Worm (Caenorhabditis elegans): ENCODE data around the gene Y57A10C.1.

The Y57A10C.1 gene

DNA sequence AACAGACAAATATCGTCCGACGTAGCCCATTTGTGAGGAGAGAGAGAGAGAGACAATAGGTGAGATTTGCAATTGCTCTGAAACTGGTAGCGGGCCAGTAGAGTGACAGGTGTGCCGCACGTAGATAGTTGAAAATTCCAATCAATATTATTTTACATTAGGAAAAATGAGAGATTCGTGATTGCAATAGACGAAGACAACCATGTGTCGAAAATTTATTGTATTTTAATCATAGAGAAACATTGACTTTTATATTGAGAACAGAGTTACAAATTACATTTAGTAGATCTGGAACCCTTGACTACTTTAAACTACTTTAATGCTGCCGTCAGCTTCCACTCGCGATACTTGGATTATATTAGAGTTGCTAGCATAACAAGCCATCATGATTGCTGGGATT, at the start of gene Y57A10C.1:
TSS of gene Y57A10C.1 (minus strand) at position 101 of the 400 bp plus-strand sequence.
- TF ChIP-seq tab-1 (GFP tag; IDR thresholded peaks at IDR 0.05) = no peak

DNA sequence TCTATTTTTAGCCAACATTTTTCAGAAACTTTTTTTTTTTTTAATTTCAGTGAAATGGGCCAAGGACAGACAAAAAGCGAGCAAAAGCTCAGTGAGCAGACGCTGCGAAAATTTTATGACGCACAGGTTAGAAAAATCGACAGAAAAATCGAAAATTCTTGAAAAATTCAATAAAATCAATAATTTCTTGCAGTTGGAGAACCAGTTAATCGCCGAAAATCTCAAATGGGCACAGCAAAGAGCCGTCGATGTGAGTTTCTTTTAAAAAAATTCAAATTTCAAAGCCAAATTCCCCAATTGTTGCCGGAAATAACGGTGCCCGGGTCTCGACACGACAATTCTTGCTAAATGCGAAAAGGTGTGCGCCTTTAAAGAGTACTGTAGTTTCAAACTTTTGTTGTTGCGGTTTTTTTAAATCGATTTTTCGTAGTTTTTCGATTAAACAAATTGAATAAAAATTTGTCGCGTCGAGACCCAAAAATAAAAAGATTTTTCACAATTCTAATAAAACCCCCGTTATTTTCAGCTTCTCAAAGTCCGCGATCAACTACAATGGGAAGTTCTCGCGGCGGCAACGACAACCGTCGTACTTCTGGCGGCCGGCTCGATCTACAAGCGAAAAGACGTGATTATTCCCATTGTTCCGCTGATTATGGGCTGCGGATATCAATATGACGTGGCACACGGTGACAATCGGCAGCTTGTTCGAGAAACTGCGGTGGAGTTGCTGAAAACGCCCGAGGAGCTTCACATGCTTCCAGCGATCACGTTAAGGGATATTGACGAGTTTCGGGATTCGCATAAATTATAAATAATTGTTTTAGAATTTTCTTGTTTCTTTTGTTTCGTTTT, 48.5 kb upstream of the Y57A10C.1 start, which contains the start of gene tag-280:
TSS of gene tag-280 (plus strand) at position 51 of the 852 bp plus-strand sequence.
- TF ChIP-seq cog-1 (tag; optimal IDR thresholded peaks at IDR 0.05) = no peak
- TF ChIP-seq flt-1 (GFP tag; IDR thresholded peaks at IDR 0.05) = no peak
- no peak for TF ChIP-seq T22C8.4 (GFP tag; IDR thresholded peaks at IDR 0.05)
- TF ChIP-seq ztf-23 (GFP tag; IDR thresholded peaks at IDR 0.05) = no peak
- no peak for TF ChIP-seq med-1 (GFP tag; optimal IDR thresholded peaks at IDR 0.05; ENCODE audit: insufficient read depth)
- TF ChIP-seq ref-1 (GFP tag; conservative IDR thresholded peaks at IDR 0.05) = no peak
- TF ChIP-seq ztf-29 (GFP tag; IDR thresholded peaks at IDR 0.05) = no peak
- TF ChIP-seq klf-2 (GFP tag; conservative IDR thresholded peaks at IDR 0.05) = no peak

DNA sequence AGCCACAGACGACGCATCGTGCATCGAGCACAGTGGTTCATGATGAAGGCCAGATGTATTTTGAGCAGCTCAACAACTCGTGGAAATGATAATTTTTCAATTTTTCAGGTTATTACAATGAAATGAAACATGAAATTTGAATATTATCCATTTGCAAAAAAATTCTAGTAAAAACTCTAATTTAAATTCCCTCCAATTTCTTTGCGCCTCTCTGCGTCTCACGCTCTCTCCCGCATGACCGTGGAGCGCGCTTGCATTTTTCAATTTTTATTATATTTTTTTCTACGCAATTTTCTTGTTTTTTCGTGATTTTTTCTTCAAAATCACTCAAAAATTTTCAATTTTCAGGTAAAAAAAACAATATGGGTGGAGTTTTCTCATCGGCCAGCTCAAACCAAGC, 47.1 kb upstream of the Y57A10C.1 start, which contains the start of gene tag-281:
TSS of gene tag-281 (plus strand) at position 340 of the 400 bp plus-strand sequence.
- TF ChIP-seq ztf-29 (GFP tag; IDR thresholded peaks at IDR 0.05) (no peak), tab-1 (GFP tag; IDR thresholded peaks at IDR 0.05) (no peak), flt-1 (GFP tag; IDR thresholded peaks at IDR 0.05) (no peak), ztf-23 (GFP tag; IDR thresholded peaks at IDR 0.05) (0 out of 2 replicates have a peak, but pooled peaks have one; percentile 44), cog-1 (tag; optimal IDR thresholded peaks at IDR 0.05) (peak; percentile 48), med-1 (GFP tag; optimal IDR thresholded peaks at IDR 0.05; ENCODE audit: insufficient read depth) (no peak)

DNA sequence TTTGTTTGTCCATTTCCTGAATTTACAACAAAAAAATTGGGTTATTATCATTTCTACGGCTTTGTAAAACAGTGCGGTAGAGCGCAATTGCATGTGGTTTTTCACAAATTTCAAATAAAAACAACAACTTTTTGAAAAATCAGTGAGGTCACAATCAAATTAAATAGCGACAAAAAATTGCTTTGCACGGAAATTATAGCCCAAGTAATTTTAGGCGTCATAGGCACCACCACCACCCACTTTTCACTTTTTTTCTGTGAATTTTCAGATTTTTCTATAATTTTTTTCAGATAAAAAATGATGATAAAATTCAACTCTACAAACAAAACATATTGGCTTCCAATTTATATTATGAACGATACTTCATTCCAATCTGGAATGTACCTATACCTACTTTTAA, 45.0 kb upstream of the Y57A10C.1 start, which contains the start of gene sre-38:
TSS of gene sre-38 (plus strand) at position 301 of the 400 bp plus-strand sequence.
- TF ChIP-seq ztf-29 (GFP tag; IDR thresholded peaks at IDR 0.05) (no peak), klf-2 (GFP tag; conservative IDR thresholded peaks at IDR 0.05) (no peak), flt-1 (GFP tag; IDR thresholded peaks at IDR 0.05) (no peak), ztf-23 (GFP tag; IDR thresholded peaks at IDR 0.05) (no peak), T22C8.4 (GFP tag; IDR thresholded peaks at IDR 0.05) (no peak)

DNA sequence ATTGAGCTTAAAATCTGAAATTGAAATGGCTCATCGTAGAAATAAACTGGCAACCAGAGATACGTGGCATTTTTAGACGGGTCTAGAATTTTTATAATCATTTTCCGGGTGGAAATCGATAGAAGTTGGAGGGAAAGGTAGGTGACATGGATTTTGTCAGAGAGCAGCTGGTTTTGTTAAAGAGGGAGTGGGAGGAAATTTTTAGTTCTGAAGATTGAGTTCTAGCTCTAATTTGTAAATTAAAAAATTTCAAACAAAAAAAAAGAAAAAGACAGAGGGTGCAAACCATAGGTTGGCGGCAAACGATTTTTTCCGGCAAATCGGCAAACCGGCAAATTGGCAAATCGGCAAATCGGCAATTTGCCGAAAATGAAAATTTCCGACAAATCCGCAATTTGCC, 44.3 kb upstream of the Y57A10C.1 start, which contains the start of gene sre-32:
TSS of gene sre-32 (minus strand) at position 101 of the 400 bp plus-strand sequence.
- TF ChIP-seq tab-1 (GFP tag; IDR thresholded peaks at IDR 0.05) (0 out of 2 replicates have a peak, but pooled peaks have one; percentile 42), ref-1 (GFP tag; conservative IDR thresholded peaks at IDR 0.05) (no peak)

DNA sequence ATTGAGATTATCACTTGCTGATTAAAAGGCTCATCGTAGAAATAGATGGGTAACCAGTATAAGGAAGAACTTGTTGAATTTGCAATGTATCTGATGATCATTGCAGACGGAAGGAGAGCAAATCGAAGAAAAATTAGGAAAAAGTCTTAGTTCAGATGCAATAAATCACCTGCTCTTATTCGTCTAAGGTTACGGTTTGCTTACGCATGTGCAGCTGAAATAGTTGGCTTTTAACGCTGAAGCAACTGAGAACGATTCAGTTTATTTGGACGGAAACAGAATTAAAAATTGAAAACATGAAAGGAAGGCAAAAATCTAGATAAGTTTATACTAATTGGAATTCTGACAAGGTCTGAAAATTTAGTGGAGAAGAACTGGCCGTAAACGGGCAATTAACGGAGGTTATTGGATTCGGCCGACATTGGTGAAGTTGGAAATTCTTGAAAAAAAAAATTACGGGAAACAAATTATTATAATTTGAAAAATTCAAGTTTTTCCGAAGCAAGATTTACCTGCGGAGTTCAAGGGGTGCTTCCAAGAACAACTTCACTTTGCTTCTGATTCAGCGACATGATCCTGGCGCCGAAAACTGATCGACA, 40.5 kb upstream of the Y57A10C.1 start, which contains the start of the genes sre-35 and sre-33:
TSS of gene sre-35 (minus strand) at position 101 of the 599 bp plus-strand sequence.
TSS of gene sre-33 (plus strand) at position 549 of the 599 bp plus-strand sequence.
- TF ChIP-seq tab-1 (GFP tag; IDR thresholded peaks at IDR 0.05) (no peak), ztf-29 (GFP tag; IDR thresholded peaks at IDR 0.05) (no peak), ztf-23 (GFP tag; IDR thresholded peaks at IDR 0.05) (no peak), flt-1 (GFP tag; IDR thresholded peaks at IDR 0.05) (no peak), med-1 (GFP tag; optimal IDR thresholded peaks at IDR 0.05; ENCODE audit: insufficient read depth) (no peak), klf-2 (GFP tag; conservative IDR thresholded peaks at IDR 0.05) (no peak), cog-1 (tag; optimal IDR thresholded peaks at IDR 0.05) (no peak), ref-1 (GFP tag; conservative IDR thresholded peaks at IDR 0.05) (no peak), T22C8.4 (GFP tag; IDR thresholded peaks at IDR 0.05) (no peak)

DNA sequence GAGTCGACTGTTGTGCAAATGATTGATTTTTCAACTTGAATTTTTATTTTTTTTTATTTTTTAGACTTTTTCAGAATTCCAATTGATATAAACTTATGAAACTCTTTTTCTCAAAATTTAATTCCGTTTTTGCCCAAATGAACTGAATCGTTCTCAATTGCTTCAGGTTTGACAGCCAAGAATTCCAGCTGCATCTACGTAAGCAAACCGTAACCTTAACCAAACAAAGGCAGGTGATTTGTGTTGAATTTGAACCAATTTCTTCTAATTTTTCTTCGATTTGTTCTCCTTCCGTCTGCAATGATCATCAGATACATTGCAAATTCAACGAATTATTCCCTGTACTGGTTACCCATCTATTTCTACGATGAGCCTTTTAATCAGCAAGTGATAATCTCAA, 37.5 kb upstream of the Y57A10C.1 start, which contains the start of gene sre-34:
TSS of gene sre-34 (plus strand) at position 301 of the 400 bp plus-strand sequence.
- TF ChIP-seq klf-2 (GFP tag; conservative IDR thresholded peaks at IDR 0.05) (no peak), ztf-23 (GFP tag; IDR thresholded peaks at IDR 0.05) (no peak), med-1 (GFP tag; optimal IDR thresholded peaks at IDR 0.05; ENCODE audit: insufficient read depth) (no peak), T22C8.4 (GFP tag; IDR thresholded peaks at IDR 0.05) (no peak), tab-1 (GFP tag; IDR thresholded peaks at IDR 0.05) (no peak), flt-1 (GFP tag; IDR thresholded peaks at IDR 0.05) (no peak), ztf-29 (GFP tag; IDR thresholded peaks at IDR 0.05) (no peak), ref-1 (GFP tag; conservative IDR thresholded peaks at IDR 0.05) (no peak), cog-1 (tag; optimal IDR thresholded peaks at IDR 0.05) (no peak)

DNA sequence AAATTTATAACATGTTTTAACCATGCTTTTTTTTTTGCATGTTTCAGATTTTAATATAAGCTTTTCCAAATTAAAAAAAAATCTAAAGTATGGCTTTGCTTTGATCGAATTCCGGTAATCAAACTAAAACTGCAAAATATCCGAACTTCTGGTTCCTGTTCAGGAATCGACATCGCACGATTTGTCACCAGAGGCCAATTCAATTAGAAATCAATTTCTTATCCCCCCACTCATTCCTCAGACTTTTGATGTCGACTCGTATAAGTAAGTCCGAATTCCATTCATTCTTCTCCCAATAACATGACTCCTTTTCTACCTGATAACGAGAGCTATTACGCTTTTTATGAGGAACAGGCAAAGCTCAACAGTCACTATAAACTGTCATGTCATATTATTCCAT, 35.9 kb upstream of the Y57A10C.1 start, which contains the start of gene srh-27:
TSS of gene srh-27 (plus strand) at position 301 of the 400 bp plus-strand sequence.
- no peak for TF ChIP-seq flt-1 (GFP tag; IDR thresholded peaks at IDR 0.05)
- TF ChIP-seq ref-1 (GFP tag; conservative IDR thresholded peaks at IDR 0.05) = no peak
- TF ChIP-seq ztf-29 (GFP tag; IDR thresholded peaks at IDR 0.05) = no peak
- TF ChIP-seq cog-1 (tag; optimal IDR thresholded peaks at IDR 0.05) = no peak
- TF ChIP-seq klf-2 (GFP tag; conservative IDR thresholded peaks at IDR 0.05) = no peak
- no peak for TF ChIP-seq med-1 (GFP tag; optimal IDR thresholded peaks at IDR 0.05; ENCODE audit: insufficient read depth)

DNA sequence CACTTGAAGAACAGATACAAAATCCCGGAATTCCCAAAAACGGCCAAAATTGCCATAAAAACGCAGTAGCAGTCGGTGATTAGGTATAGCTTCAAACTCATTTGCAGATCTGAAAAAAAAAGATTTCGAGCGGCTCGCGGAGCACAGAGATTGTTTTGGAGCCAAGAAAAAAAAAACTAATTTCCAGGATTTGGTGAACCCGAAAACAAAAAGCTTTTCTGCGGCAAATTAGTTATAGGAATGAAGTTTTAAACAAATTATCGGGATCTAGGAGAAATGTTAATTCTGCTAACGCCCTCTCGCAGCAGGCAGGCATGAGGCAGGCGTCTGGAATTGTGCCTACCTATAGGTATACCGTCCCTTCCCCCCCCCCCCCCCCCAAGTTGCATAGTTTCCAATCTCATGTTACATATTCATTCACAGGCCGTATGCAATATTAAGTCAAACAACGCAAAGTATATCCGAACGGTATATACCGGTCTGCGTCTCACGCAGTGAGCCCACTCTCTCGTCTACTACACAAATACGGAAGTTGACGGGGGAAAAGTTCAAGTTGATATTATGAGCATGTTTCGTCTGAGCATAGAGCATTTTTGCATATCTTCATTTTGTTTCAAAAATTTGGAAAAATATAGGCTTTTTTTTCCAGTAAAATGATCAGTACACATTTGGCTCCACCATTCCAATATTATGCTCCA, 32.5 kb upstream of the Y57A10C.1 start, which contains the start of the genes W05H5.1 and pitr-6:
TSS of gene W05H5.1 (minus strand) at position 101 of the 698 bp plus-strand sequence.
TSS of gene pitr-6 (plus strand) at position 648 of the 698 bp plus-strand sequence.
- TF ChIP-seq ref-1 (GFP tag; conservative IDR thresholded peaks at IDR 0.05) (no peak), cog-1 (tag; optimal IDR thresholded peaks at IDR 0.05) (no peak), T22C8.4 (GFP tag; IDR thresholded peaks at IDR 0.05) (no peak), flt-1 (GFP tag; IDR thresholded peaks at IDR 0.05) (no peak), klf-2 (GFP tag; conservative IDR thresholded peaks at IDR 0.05) (no peak), ztf-29 (GFP tag; IDR thresholded peaks at IDR 0.05) (no peak), tab-1 (GFP tag; IDR thresholded peaks at IDR 0.05) (no peak), ztf-23 (GFP tag; IDR thresholded peaks at IDR 0.05) (no peak), med-1 (GFP tag; optimal IDR thresholded peaks at IDR 0.05; ENCODE audit: insufficient read depth) (no peak)

Measured in whole organism, midembryonic.